Worm (Caenorhabditis elegans) whole organism, mixed stage, embryonic: ENCODE measurements around the gene T22C8.1.

ENCODE experiments used
- M03D4.4 ChIP-seq: sonication (generic microtip); optimal IDR thresholded peaks from 2 replicates; lab custom pipeline; 2017; ENCODE audit warnings: mild to moderate bottlenecking, missing genetic modification characterization, missing compliant biosample characterization
- bed-3 ChIP-seq: fragments of 200-800 bp; sonication (Bioruptor generic); optimal IDR thresholded peaks from 3 replicates; lab custom pipeline; 2018; ENCODE audit warnings: mild to moderate bottlenecking, missing genetic modification characterization, moderate library complexity, missing compliant biosample characterization
- blmp-1 ChIP-seq: fragments of 150-350 bp; optimal IDR thresholded peaks from 2 replicates; lab custom pipeline; 2014; ENCODE audit warnings: missing biosample characterization, missing genetic modification characterization
- ceh-39 ChIP-seq: fragments of 150-350 bp; optimal IDR thresholded peaks from 2 replicates; lab custom pipeline; 2014; ENCODE audit warnings: missing biosample characterization, missing genetic modification characterization
- ceh-83 ChIP-seq: fragments of 200-800 bp; sonication (Bioruptor generic); optimal IDR thresholded peaks from 2 replicates; lab custom pipeline; 2018; ENCODE audit warnings: mild to moderate bottlenecking, missing genetic modification characterization, missing compliant biosample characterization
- ces-1 ChIP-seq: fragments of 150-350 bp; optimal IDR thresholded peaks from 2 replicates; lab custom pipeline; 2014; ENCODE audit warnings: missing biosample characterization, missing genetic modification reagents, missing genetic modification characterization
- cnd-1 ChIP-seq: fragments of 200-800 bp; sonication (Bioruptor generic); optimal IDR thresholded peaks from 2 replicates; lab custom pipeline; 2018; ENCODE audit warnings: mild to moderate bottlenecking, missing genetic modification characterization, missing compliant biosample characterization
- drap-1 ChIP-seq: fragments of 200-800 bp; sonication (Bioruptor generic); optimal IDR thresholded peaks from 3 replicates; lab custom pipeline; 2018; ENCODE audit warnings: mild to moderate bottlenecking, missing genetic modification characterization, missing compliant biosample characterization
- elt-1 ChIP-seq: sonication (generic microtip); optimal IDR thresholded peaks from 2 replicates; lab custom pipeline; 2017; ENCODE audit warnings: missing genetic modification characterization, mild to moderate bottlenecking, missing compliant biosample characterization, antibody characterized with exemption, moderate library complexity, borderline replicate concordance; ENCODE audit not compliant: insufficient read depth
- elt-3 ChIP-seq: fragments of 150-350 bp; optimal IDR thresholded peaks from 2 replicates; lab custom pipeline; 2014; ENCODE audit warnings: missing biosample characterization, missing genetic modification characterization
- flh-1 ChIP-seq: fragments of 200-800 bp; sonication (Bioruptor generic); optimal IDR thresholded peaks from 2 replicates; lab custom pipeline; 2018; ENCODE audit warnings: mild to moderate bottlenecking, missing genetic modification characterization, moderate library complexity, missing compliant biosample characterization
- ham-2 ChIP-seq: fragments of 200-800 bp; sonication (Bioruptor generic); optimal IDR thresholded peaks from 2 replicates; lab custom pipeline; 2018; ENCODE audit warnings: mild to moderate bottlenecking, missing genetic modification characterization, missing compliant biosample characterization
- hlh-1 ChIP-seq: fragments of 150-350 bp; optimal IDR thresholded peaks from 2 replicates; lab custom pipeline; 2014; ENCODE audit warnings: missing biosample characterization, missing genetic modification reagents, missing genetic modification characterization
- lin-13 ChIP-seq: fragments of 150-350 bp; optimal IDR thresholded peaks from 2 replicates; lab custom pipeline; 2014; ENCODE audit warnings: missing biosample characterization, missing genetic modification characterization
- lin-32 ChIP-seq: fragments of 200-800 bp; sonication (Bioruptor generic); optimal IDR thresholded peaks from 2 replicates; lab custom pipeline; 2018; ENCODE audit warnings: mild to moderate bottlenecking, missing genetic modification characterization, missing compliant biosample characterization
- lsy-2 ChIP-seq: fragments of 150-350 bp; optimal IDR thresholded peaks from 2 replicates; lab custom pipeline; 2014; ENCODE audit warnings: missing biosample characterization, missing genetic modification characterization
- mab-5 ChIP-seq: fragments of 150-350 bp; optimal IDR thresholded peaks from 2 replicates; lab custom pipeline; 2014; ENCODE audit warnings: missing biosample characterization, missing genetic modification characterization
- mls-2 ChIP-seq: sonication (generic microtip); optimal IDR thresholded peaks from 2 replicates; lab custom pipeline; 2016; ENCODE audit warnings: mild to moderate bottlenecking, missing genetic modification characterization, moderate library complexity, missing compliant biosample characterization
- nhr-12 ChIP-seq: fragments of 150-350 bp; optimal IDR thresholded peaks from 2 replicates; lab custom pipeline; 2014; ENCODE audit warnings: missing biosample characterization, missing genetic modification characterization
- nhr-2 ChIP-seq: fragments of 150-350 bp; optimal IDR thresholded peaks from 2 replicates; lab custom pipeline; 2014; ENCODE audit warnings: missing biosample characterization, missing genetic modification characterization
- nhr-237 ChIP-seq: fragments of 150-350 bp; optimal IDR thresholded peaks from 2 replicates; lab custom pipeline; 2014; ENCODE audit warnings: missing biosample characterization, missing genetic modification characterization
- nhr-28 ChIP-seq: fragments of 150-350 bp; optimal IDR thresholded peaks from 2 replicates; lab custom pipeline; 2014; ENCODE audit warnings: missing biosample characterization, missing genetic modification characterization
- pha-4 ChIP-seq: fragments of 150-350 bp; optimal IDR thresholded peaks from 2 replicates; lab custom pipeline; 2018; ENCODE audit warnings: missing biosample characterization, missing genetic modification reagents, missing genetic modification characterization
- sem-2 ChIP-seq: fragments of 200-800 bp; sonication (Bioruptor generic); optimal IDR thresholded peaks from 2 replicates; lab custom pipeline; 2018; ENCODE audit warnings: mild to moderate bottlenecking, missing genetic modification characterization, missing compliant biosample characterization
- snpc-4 ChIP-seq: fragments of 150-350 bp; optimal IDR thresholded peaks from 2 replicates; lab custom pipeline; 2014; ENCODE audit warnings: missing biosample characterization, missing genetic modification characterization
- sptf-1 ChIP-seq: sonication (generic microtip); optimal IDR thresholded peaks from 2 replicates; lab custom pipeline; 2017; ENCODE audit warnings: mild to moderate bottlenecking, missing genetic modification characterization, moderate library complexity, missing compliant biosample characterization
- tbx-8 ChIP-seq: fragments of 200-800 bp; sonication (Bioruptor generic); optimal IDR thresholded peaks from 2 replicates; lab custom pipeline; 2018; ENCODE audit warnings: mild to moderate bottlenecking, missing genetic modification characterization, moderate library complexity, missing compliant biosample characterization
- unc-120 ChIP-seq: sonication (generic microtip); optimal IDR thresholded peaks from 2 replicates; lab custom pipeline; 2017; ENCODE audit warnings: missing genetic modification characterization, missing compliant biosample characterization; ENCODE audit not compliant: poor library complexity, severe bottlenecking
- unc-39 ChIP-seq: fragments of 150-350 bp; optimal IDR thresholded peaks from 2 replicates; lab custom pipeline; 2014; ENCODE audit warnings: missing biosample characterization, missing genetic modification characterization
- unc-62 ChIP-seq: fragments of 150-350 bp; optimal IDR thresholded peaks from 2 replicates; lab custom pipeline; 2014; ENCODE audit warnings: missing biosample characterization, missing genetic modification reagents, missing genetic modification characterization
- zip-8 ChIP-seq: fragments of 150-350 bp; optimal IDR thresholded peaks from 2 replicates; lab custom pipeline; 2014; ENCODE audit warnings: missing biosample characterization, missing genetic modification characterization
- ztf-11 ChIP-seq: fragments of 150-350 bp; optimal IDR thresholded peaks from 2 replicates; lab custom pipeline; 2014; ENCODE audit warnings: missing biosample characterization, missing genetic modification characterization

The T22C8.1 gene

ce11 chrII:8621883-8622282, 9.3 kb downstream of the T22C8.1 start, which contains the start of gene T22C8.3:
Gene T22C8.3, minus strand, starts transcription at chrII:8621983.
- TF ChIP-seq mls-2 (tag; lab: Kevin White, UChicago), result no peak
- TF ChIP-seq ces-1 (GFP tag; lab: Kevin White, UChicago), result no peak
- no peak for TF ChIP-seq snpc-4
- no peak for TF ChIP-seq nhr-2 (tag; lab: Kevin White, UChicago)
- no peak for TF ChIP-seq lin-32 (GFP tag; lab: Kevin White, UChicago)
- no peak for TF ChIP-seq drap-1 (GFP tag; lab: Kevin White, UChicago)
- no peak for TF ChIP-seq zip-8 (tag; lab: Kevin White, UChicago)
- TF ChIP-seq blmp-1 (tag; lab: Kevin White, UChicago), result no peak
- TF ChIP-seq unc-62, result no peak
- no peak for TF ChIP-seq elt-3 (tag; lab: Kevin White, UChicago)
- TF ChIP-seq sem-2, result no peak

ce11 chrII:8623396-8623795, 10.8 kb downstream of the T22C8.1 start, which contains the start of gene T22C8.4:
Gene T22C8.4, minus strand, starts transcription at chrII:8623496.
- TF ChIP-seq ceh-39, result no peak

ce11 chrII:8625163-8625562, 12.6 kb downstream of the T22C8.1 start, which contains the start of gene sptf-2:
Gene sptf-2, plus strand, starts transcription at chrII:8625459.
- no peak for TF ChIP-seq zip-8 (tag; lab: Kevin White, UChicago)
- no peak for TF ChIP-seq unc-39 (tag; lab: Kevin White, UChicago)
- TF ChIP-seq elt-1, result no peak
- TF ChIP-seq nhr-237 (tag; lab: Kevin White, UChicago), result no peak
- no peak for TF ChIP-seq ceh-83 (GFP tag; lab: Kevin White, UChicago)
- no peak for TF ChIP-seq blmp-1 (tag; lab: Kevin White, UChicago)
- TF ChIP-seq, all 35 proteins: peak for 0

ce11 chrII:8626598-8626997, 14.0 kb downstream of the T22C8.1 start:
- TF ChIP-seq ces-1 (GFP tag; lab: Kevin White, UChicago), result no peak
- TF ChIP-seq cnd-1 (tag; lab: Kevin White, UChicago), result no peak
- no peak for TF ChIP-seq nhr-28 (tag; lab: Kevin White, UChicago)
- TF ChIP-seq M03D4.4 (tag; lab: Kevin White, UChicago), result no peak
- no peak for TF ChIP-seq sem-2
- TF ChIP-seq unc-39 (tag; lab: Kevin White, UChicago), result no peak
- TF ChIP-seq lsy-2 (tag; lab: Kevin White, UChicago), result no peak
- TF ChIP-seq ztf-11, result no peak
- TF ChIP-seq hlh-1 (tag; lab: Kevin White, UChicago), result no peak
- TF ChIP-seq elt-1, result no peak
- no peak for TF ChIP-seq nhr-2 (tag; lab: Kevin White, UChicago)
- no peak for TF ChIP-seq flh-1 (GFP tag; lab: Kevin White, UChicago)
- TF ChIP-seq nhr-12 (tag; lab: Kevin White, UChicago), result no peak
- no peak for TF ChIP-seq bed-3
- TF ChIP-seq zip-8 (tag; lab: Kevin White, UChicago), result no peak

- TF ChIP-seq lin-32 (GFP tag; lab: Kevin White, UChicago) (no peak), unc-120 (no peak), ces-1 (GFP tag; lab: Kevin White, UChicago) (no peak), ceh-39 (no peak), sem-2 (no peak), mab-5 (no peak), snpc-4 (no peak), lsy-2 (tag; lab: Kevin White, UChicago) (no peak), ceh-83 (GFP tag; lab: Kevin White, UChicago) (no peak), elt-1 (no peak), flh-1 (GFP tag; lab: Kevin White, UChicago) (no peak)
These were observed 15.3 kb downstream of the T22C8.1 start for ce11 chrII:8627907-8628306.

- TF ChIP-seq sem-2 (no peak), nhr-2 (tag; lab: Kevin White, UChicago) (no peak), elt-1 (no peak), ham-2 (GFP tag; lab: Kevin White, UChicago) (no peak), lin-32 (GFP tag; lab: Kevin White, UChicago) (no peak), snpc-4 (no peak)
These were observed 17.5 kb downstream of the T22C8.1 start, which contains the start of gene T22C8.6 for ce11 chrII:8630088-8630487. Gene T22C8.6, minus strand, starts transcription at chrII:8630281.

- TF ChIP-seq pha-4 (tag; lab: Kevin White, UChicago) (no peak), M03D4.4 (tag; lab: Kevin White, UChicago) (no peak), sptf-1 (tag; lab: Kevin White, UChicago) (no peak), ceh-39 (no peak), sem-2 (no peak), ham-2 (GFP tag; lab: Kevin White, UChicago) (no peak), zip-8 (tag; lab: Kevin White, UChicago) (no peak), nhr-12 (tag; lab: Kevin White, UChicago) (no peak), nhr-2 (tag; lab: Kevin White, UChicago) (no peak), tbx-8 (GFP tag; lab: Kevin White, UChicago) (no peak), elt-3 (tag; lab: Kevin White, UChicago) (no peak), lin-32 (GFP tag; lab: Kevin White, UChicago) (no peak), lin-13 (tag; lab: Kevin White, UChicago) (no peak), unc-39 (tag; lab: Kevin White, UChicago) (no peak)
These were observed 19.2 kb downstream of the T22C8.1 start for ce11 chrII:8631766-8632165.
